Worm (Caenorhabditis elegans) whole organism, L4 larva: ENCODE data around the gene C56A3.4.

Experiments
- F10B5.3 ChIP-seq: sonication (generic microtip); optimal IDR thresholded peaks from 2 replicates; lab custom pipeline; 2016; ENCODE audit warnings: mild to moderate bottlenecking, missing genetic modification characterization, missing compliant biosample characterization
- F26F4.8 ChIP-seq: fragments of 200-800 bp; sonication (Bioruptor generic); conservative IDR thresholded peaks from 2 replicates; pipeline ENCODE4 v1.3.6; 2022; ENCODE audit warnings: missing genetic modification characterization, missing compliant biosample characterization
- F37D6.2 ChIP-seq: sonication (generic microtip); optimal IDR thresholded peaks from 2 replicates; lab custom pipeline; 2016; ENCODE audit warnings: mild to moderate bottlenecking, missing genetic modification characterization, missing compliant biosample characterization
- F44E2.7 ChIP-seq: fragments of 200-800 bp; sonication (Bioruptor generic); IDR thresholded peaks from 2 replicates; pipeline ENCODE4 v2.1.2; 2022; ENCODE audit warnings: missing genetic modification characterization, missing compliant biosample characterization
- F49E8.2 ChIP-seq: sonication (generic microtip); optimal IDR thresholded peaks from 2 replicates; lab custom pipeline; 2016; ENCODE audit warnings: missing compliant biosample characterization, mild to moderate bottlenecking, missing genetic modification characterization, borderline replicate concordance
- Y48G9A.11 ChIP-seq: fragments of 200-800 bp; sonication (Bioruptor generic); IDR thresholded peaks from 2 replicates; pipeline ENCODE4 v1.3.6; 2022; ENCODE audit warnings: missing genetic modification reagents, missing genetic modification characterization, missing compliant biosample characterization
- Y5F2A.4 ChIP-seq: fragments of 200-800 bp; sonication (Bioruptor generic); optimal IDR thresholded peaks from 2 replicates; lab custom pipeline; 2018; ENCODE audit warnings: mild to moderate bottlenecking, missing genetic modification characterization, missing compliant biosample characterization
- aha-1 ChIP-seq: fragments of 150-350 bp; peaks from one replicate; lab custom pipeline; 2014; ENCODE audit warnings: missing biosample characterization, missing genetic modification characterization
- attf-4 ChIP-seq: sonication (generic microtip); optimal IDR thresholded peaks from 3 replicates; lab custom pipeline; 2017; ENCODE audit warnings: missing biosample characterization, missing genetic modification characterization
- ceh-20 ChIP-seq: fragments of 200-800 bp; sonication (Bioruptor generic); IDR thresholded peaks from 2 replicates; pipeline ENCODE4 v1.3.6; 2022; ENCODE audit warnings: missing genetic modification reagents, missing genetic modification characterization, missing compliant biosample characterization
- ceh-28 ChIP-seq: fragments of 150-350 bp; optimal IDR thresholded peaks from 2 replicates; lab custom pipeline; 2014; ENCODE audit warnings: missing biosample characterization, missing genetic modification reagents, missing genetic modification characterization
- ceh-32 ChIP-seq: sonication (generic microtip); optimal IDR thresholded peaks from 2 replicates; lab custom pipeline; 2016; ENCODE audit warnings: mild to moderate bottlenecking, missing genetic modification characterization, missing compliant biosample characterization; ENCODE audit not compliant: poor library complexity
- ctbp-1 ChIP-seq: fragments of 200-800 bp; sonication (Bioruptor generic); IDR thresholded peaks from 2 replicates; pipeline ENCODE4 v1.3.6; 2022; ENCODE audit warnings: missing genetic modification reagents, missing genetic modification characterization, missing compliant biosample characterization
- daf-16 ChIP-seq, 3 experiments: sonication (generic microtip); optimal IDR thresholded peaks; 2 replicates each; lab custom pipeline; 2016 to 2017; ENCODE audit warnings: missing genetic modification characterization in 3 of 3, missing genetic modification reagents in 3 of 3, mild to moderate bottlenecking in 2 of 3, missing compliant biosample characterization in 2 of 3, missing biosample characterization in 1 of 3, moderate library complexity in 1 of 3
- daf-19 ChIP-seq: fragments of 200-800 bp; sonication (Bioruptor generic); conservative IDR thresholded peaks from 2 replicates; pipeline ENCODE4 v1.3.6; 2022; ENCODE audit warnings: missing genetic modification characterization, missing compliant biosample characterization
- dmd-6 ChIP-seq: fragments of 200-800 bp; sonication (Bioruptor generic); IDR thresholded peaks from 2 replicates; pipeline ENCODE4 v1.3.6; 2022; ENCODE audit warnings: missing genetic modification reagents, missing genetic modification characterization, missing compliant biosample characterization
- dmd-8 ChIP-seq: fragments of 200-800 bp; sonication (Bioruptor generic); IDR thresholded peaks from 2 replicates; pipeline ENCODE4 v1.3.6; 2022; ENCODE audit warnings: missing genetic modification characterization, missing compliant biosample characterization
- dve-1 ChIP-seq: sonication (generic microtip); optimal IDR thresholded peaks from 2 replicates; lab custom pipeline; 2017; ENCODE audit warnings: antibody characterized with exemption, mild to moderate bottlenecking, missing genetic modification characterization, missing compliant biosample characterization; ENCODE audit not compliant: insufficient read depth
- egl-43 ChIP-seq: fragments of 200-800 bp; sonication (Bioruptor generic); IDR thresholded peaks from 2 replicates; pipeline ENCODE4 v1.3.6; 2022; ENCODE audit warnings: missing genetic modification reagents, missing genetic modification characterization, missing compliant biosample characterization
- fkh-10 ChIP-seq: fragments of 150-350 bp; optimal IDR thresholded peaks from 2 replicates; lab custom pipeline; 2014; ENCODE audit warnings: missing biosample characterization, missing genetic modification reagents, missing genetic modification characterization
- gei-8 ChIP-seq: fragments of 200-800 bp; sonication (Bioruptor generic); optimal IDR thresholded peaks from 2 replicates; lab custom pipeline; 2018; ENCODE audit warnings: mild to moderate bottlenecking, missing genetic modification characterization, missing compliant biosample characterization
- hlh-11 ChIP-seq: fragments of 200-800 bp; sonication (Bioruptor generic); optimal IDR thresholded peaks from 2 replicates; lab custom pipeline; 2018; ENCODE audit warnings: mild to moderate bottlenecking, missing genetic modification characterization, missing compliant biosample characterization
- hlh-30 ChIP-seq: sonication (generic microtip); optimal IDR thresholded peaks from 2 replicates; lab custom pipeline; 2017; ENCODE audit warnings: antibody characterized with exemption, mild to moderate bottlenecking, missing genetic modification characterization, missing compliant biosample characterization; ENCODE audit not compliant: insufficient read depth
- lin-13 ChIP-seq: fragments of 150-350 bp; optimal IDR thresholded peaks from 2 replicates; lab custom pipeline; 2014; ENCODE audit warnings: missing biosample characterization, missing genetic modification reagents, missing genetic modification characterization
- lin-39 ChIP-seq: fragments of 150-350 bp; optimal IDR thresholded peaks from 2 replicates; lab custom pipeline; 2014; ENCODE audit warnings: missing biosample characterization, missing genetic modification reagents, missing genetic modification characterization
- lir-3 ChIP-seq: sonication (generic microtip); optimal IDR thresholded peaks from 2 replicates; lab custom pipeline; 2016; ENCODE audit warnings: mild to moderate bottlenecking, missing genetic modification characterization, missing compliant biosample characterization
- mdl-1 ChIP-seq, 2 experiments: fragments of 150-350 bp in 1 of 2; sonication (generic microtip) in 1 of 2; optimal IDR thresholded peaks; 2 replicates each; lab custom pipeline; 2014 to 2017; ENCODE audit warnings: missing biosample characterization in 2 of 2, missing genetic modification characterization in 2 of 2
- mdt-29 ChIP-seq: fragments of 200-800 bp; sonication (Bioruptor generic); IDR thresholded peaks from 2 replicates; pipeline ENCODE4 v1.3.6; 2022; ENCODE audit warnings: missing genetic modification reagents, missing genetic modification characterization, missing compliant biosample characterization
- mes-2 ChIP-seq: sonication (generic microtip); optimal IDR thresholded peaks from 2 replicates; lab custom pipeline; 2016; ENCODE audit warnings: missing genotype, mild to moderate bottlenecking, missing genetic modification characterization, missing compliant biosample characterization; ENCODE audit not compliant: poor library complexity, severe bottlenecking
- mxl-3 ChIP-seq: fragments of 200-800 bp; sonication (Bioruptor generic); optimal IDR thresholded peaks from 2 replicates; lab custom pipeline; 2018; ENCODE audit warnings: mild to moderate bottlenecking, missing genetic modification characterization, missing compliant biosample characterization
- nhr-11 ChIP-seq: fragments of 150-350 bp; optimal IDR thresholded peaks from 2 replicates; lab custom pipeline; 2014; ENCODE audit warnings: missing biosample characterization, missing genetic modification characterization
- nhr-237 ChIP-seq: sonication (generic microtip); optimal IDR thresholded peaks from 2 replicates; lab custom pipeline; 2017; ENCODE audit warnings: missing biosample characterization, missing genetic modification characterization
- nhr-28 ChIP-seq: fragments of 150-350 bp; optimal IDR thresholded peaks from 2 replicates; lab custom pipeline; 2014; ENCODE audit warnings: missing biosample characterization, missing genetic modification characterization
- nhr-42 ChIP-seq: fragments of 200-800 bp; sonication (Bioruptor generic); IDR thresholded peaks from 2 replicates; pipeline ENCODE4 v1.3.6; 2022; ENCODE audit warnings: missing genetic modification characterization, missing compliant biosample characterization
- nhr-48 ChIP-seq: sonication (generic microtip); optimal IDR thresholded peaks from 2 replicates; lab custom pipeline; 2016; ENCODE audit warnings: mild to moderate bottlenecking, missing genetic modification characterization, missing compliant biosample characterization
- nhr-6 ChIP-seq: fragments of 150-350 bp; optimal IDR thresholded peaks from 2 replicates; lab custom pipeline; 2014; ENCODE audit warnings: missing biosample characterization, missing genetic modification characterization
- nhr-77 ChIP-seq: fragments of 150-350 bp; optimal IDR thresholded peaks from 2 replicates; lab custom pipeline; 2014; ENCODE audit warnings: missing biosample characterization, missing genetic modification characterization
- pha-4 ChIP-seq, 2 experiments: fragments of 150-350 bp in 1 of 2; fragments of 200-800 bp in 1 of 2; sonication (Bioruptor generic) in 1 of 2; IDR thresholded peaks in 1 of 2; optimal IDR thresholded peaks in 1 of 2; 2 replicates each; pipeline versions ENCODE4 v1.3.6 to Lab custom; 2014 to 2022; ENCODE audit warnings: missing genetic modification characterization in 2 of 2, missing genetic modification reagents in 2 of 2, missing biosample characterization in 1 of 2, missing compliant biosample characterization in 1 of 2
- pqm-1 ChIP-seq: sonication (generic microtip); optimal IDR thresholded peaks from 2 replicates; lab custom pipeline; 2017; ENCODE audit warnings: missing biosample characterization, missing genetic modification characterization
- set-16 ChIP-seq: fragments of 200-800 bp; sonication (Bioruptor generic); IDR thresholded peaks from 2 replicates; pipeline ENCODE4 v1.3.6; 2022; ENCODE audit warnings: missing genetic modification reagents, missing genetic modification characterization, missing compliant biosample characterization
- snpc-1.2 ChIP-seq: fragments of 200-800 bp; sonication (Bioruptor generic); IDR thresholded peaks from 2 replicates; pipeline ENCODE4 v1.3.6; 2022; ENCODE audit warnings: missing genetic modification reagents, missing genetic modification characterization, missing compliant biosample characterization
- snpc-4 ChIP-seq: fragments of 150-350 bp; optimal IDR thresholded peaks from 2 replicates; lab custom pipeline; 2014; ENCODE audit warnings: missing biosample characterization, missing genetic modification characterization
- tra-1 ChIP-seq: fragments of 200-800 bp; sonication (Bioruptor generic); IDR thresholded peaks from 2 replicates; pipeline ENCODE4 v1.3.6; 2022; ENCODE audit warnings: missing genetic modification reagents, missing genetic modification characterization, missing compliant biosample characterization
- unc-62 ChIP-seq, 3 experiments: fragments of 150-350 bp in 1 of 3; sonication (generic microtip); optimal IDR thresholded peaks in 2 of 3; peaks in 1 of 3; 1 replicate in 1 of 3; 2 replicates in 2 of 3; lab custom pipeline; 2014 to 2017; ENCODE audit warnings: missing biosample characterization in 3 of 3, missing genetic modification characterization in 3 of 3, missing genetic modification reagents in 3 of 3, missing genotype in 1 of 3
- zag-1 ChIP-seq: fragments of 150-350 bp; optimal IDR thresholded peaks from 2 replicates; lab custom pipeline; 2014; ENCODE audit warnings: missing biosample characterization, missing genetic modification characterization
- zip-11 ChIP-seq: fragments of 200-800 bp; sonication (Bioruptor generic); IDR thresholded peaks from 2 replicates; pipeline ENCODE4 v1.3.6; 2022; ENCODE audit warnings: missing genetic modification characterization, missing compliant biosample characterization
- zip-2 ChIP-seq: fragments of 150-350 bp; optimal IDR thresholded peaks from 2 replicates; lab custom pipeline; 2014; ENCODE audit warnings: missing biosample characterization, missing genetic modification characterization

The C56A3.4 gene

ce11 chrV:13571714-13572258 lies 20.2 kb upstream of the C56A3.4 start, which contains the start of gene C50B8.4:
Gene C50B8.4 (plus strand): TSS chrV:13572012.
- TF ChIP-seq unc-62 (GFP tag; optimal IDR thresholded peaks at IDR 0.05 in 1 of 2; lab: Kevin White, UChicago) (peak in 1 of 2 experiments; percentile 25), unc-62 (tag; optimal IDR thresholded peaks at IDR 0.05; lab: Kevin White, UChicago) (no peak), dmd-6 (peak; percentile 26; the same call in 1 of the 2 replicates), nhr-6 (peak; percentile 61), mdl-1 (tag; optimal IDR thresholded peaks at IDR 0.05; lab: Kevin White, UChicago) (no peak), hlh-11 (tag; lab: Kevin White, UChicago) (peak; percentile 75), mxl-3 (GFP tag; lab: Kevin White, UChicago) (peak; percentile 40), aha-1 (peak; percentile 95), hlh-30 (tag; lab: Kevin White, UChicago) (peak; percentile 63), F26F4.8 (no peak), pha-4 (GFP tag; IDR thresholded peaks at IDR 0.05; lab: Robert Waterston, UW) (no peak), pha-4 (tag; optimal IDR thresholded peaks at IDR 0.05; lab: Kevin White, UChicago) (no peak), nhr-77 (tag; lab: Kevin White, UChicago) (peak; percentile 28), nhr-28 (peak; percentile 39), pqm-1 (tag; lab: Kevin White, UChicago) (peak; percentile 66), dve-1 (tag; lab: Kevin White, UChicago) (peak; percentile 46), daf-16 (GFP tag; optimal IDR thresholded peaks at IDR 0.05; lab: Kevin White, UChicago) (no peak), daf-16 (tag; optimal IDR thresholded peaks at IDR 0.05; lab: Kevin White, UChicago) (peak; percentile 84), dmd-8 (GFP tag; lab: Robert Waterston, UW) (no peak)

ce11 chrV:13568533-13568932 lies 17.0 kb upstream of the C56A3.4 start, which contains the start of the genes nuaf-1 and bir-2:
Gene nuaf-1 (minus strand): TSS chrV:13568630.
Gene bir-2 (plus strand): TSS chrV:13568850.
- TF ChIP-seq lin-39 (tag; lab: Kevin White, UChicago): no peak
- TF ChIP-seq F10B5.3 (tag; lab: Kevin White, UChicago): no peak
- no peak for TF ChIP-seq lir-3 (tag; lab: Kevin White, UChicago)
- TF ChIP-seq gei-8 (GFP tag; lab: Kevin White, UChicago): no peak
- 0 out of 2 replicates have a peak, but pooled peaks have one; percentile 37 for TF ChIP-seq snpc-1.2
- no peak for TF ChIP-seq snpc-4
- no peak for TF ChIP-seq daf-16 (GFP tag; optimal IDR thresholded peaks at IDR 0.05; lab: Kevin White, UChicago)
- TF ChIP-seq daf-16 (tag; optimal IDR thresholded peaks at IDR 0.05; lab: Kevin White, UChicago): peak; percentile 12
- no peak for TF ChIP-seq F26F4.8
- TF ChIP-seq ceh-20 (GFP tag; lab: Robert Waterston, UW): no peak
- no peak for TF ChIP-seq nhr-48 (tag; lab: Kevin White, UChicago)
- TF ChIP-seq ceh-28: no peak
- no peak for TF ChIP-seq zip-11
- TF ChIP-seq nhr-42 (GFP tag; lab: Robert Waterston, UW): no peak
- no peak for TF ChIP-seq pqm-1 (tag; lab: Kevin White, UChicago)
- TF ChIP-seq mxl-3 (GFP tag; lab: Kevin White, UChicago): no peak
- TF ChIP-seq F49E8.2 (tag; lab: Kevin White, UChicago): no peak
- no peak for TF ChIP-seq ctbp-1 (GFP tag; lab: Robert Waterston, UW)
- no peak for TF ChIP-seq fkh-10 (GFP tag; lab: Kevin White, UChicago)
- TF ChIP-seq tra-1 (GFP tag; lab: Robert Waterston, UW): no peak
- TF ChIP-seq Y5F2A.4 (GFP tag; lab: Kevin White, UChicago): no peak
- no peak for TF ChIP-seq zip-2
- TF ChIP-seq daf-19 (GFP tag; lab: Robert Waterston, UW): no peak
- TF ChIP-seq ceh-32 (tag; lab: Kevin White, UChicago): no peak
- no peak for TF ChIP-seq zag-1 (tag; lab: Kevin White, UChicago)
- no peak for TF ChIP-seq mdt-29 (GFP tag; lab: Robert Waterston, UW)
- TF ChIP-seq mes-2 (tag; lab: Kevin White, UChicago): peak; percentile 82
- no peak for TF ChIP-seq Y48G9A.11 (GFP tag; lab: Robert Waterston, UW)
- no peak for TF ChIP-seq unc-62 (GFP tag; optimal IDR thresholded peaks at IDR 0.05 in 1 of 2; lab: Kevin White, UChicago)
- no peak for TF ChIP-seq unc-62 (tag; optimal IDR thresholded peaks at IDR 0.05; lab: Kevin White, UChicago)
- TF ChIP-seq nhr-237 (tag; lab: Kevin White, UChicago): no peak
- TF ChIP-seq set-16 (GFP tag; lab: Robert Waterston, UW): no peak
- TF ChIP-seq lin-13: no peak
- no peak for TF ChIP-seq nhr-11 (tag; lab: Kevin White, UChicago)
- no peak for TF ChIP-seq attf-4 (tag; lab: Kevin White, UChicago)
- no peak for TF ChIP-seq egl-43 (GFP tag; lab: Robert Waterston, UW)
- no peak for TF ChIP-seq F37D6.2 (tag; lab: Kevin White, UChicago)
- TF ChIP-seq F44E2.7 (GFP tag; lab: Robert Waterston, UW): no peak
